Fruit fly (Drosophila melanogaster): ENCODE results near the gene Sras.

Sras gene

dm6 chr3L:5548524-5549084 lies 15.0 kb upstream of the Sras start:
- no peak for TF ChIP-seq toe (GFP tag; optimal IDR thresholded peaks at IDR 0.05)
- TF ChIP-seq Crg-1 (GFP tag; optimal IDR thresholded peaks at IDR 0.05): no peak
- no peak for TF ChIP-seq CG14711 (tag; optimal IDR thresholded peaks at IDR 0.05)
- TF ChIP-seq CG1620 (GFP tag; optimal IDR thresholded peaks at IDR 0.05): no peak
- no peak for TF ChIP-seq CG5204 (GFP tag; optimal IDR thresholded peaks at IDR 0.05)
- no peak for TF ChIP-seq Clk (GFP tag; optimal IDR thresholded peaks at IDR 0.05)
- TF ChIP-seq CG12768 (GFP tag; optimal IDR thresholded peaks at IDR 0.05): no peak
- TF ChIP-seq kay (GFP tag; ENCODE audit: borderline replicate concordance): no peak
- no peak for TF ChIP-seq pad (GFP tag; optimal IDR thresholded peaks at IDR 0.05)
- no peak for TF ChIP-seq tj (GFP tag; optimal IDR thresholded peaks at IDR 0.05)
- TF ChIP-seq Mnt (GFP tag; optimal IDR thresholded peaks at IDR 0.05): no peak

- TF ChIP-seq CG11617 (GFP tag; optimal IDR thresholded peaks at IDR 0.05) (no peak), bab1 (GFP tag; optimal IDR thresholded peaks at IDR 0.05) (no peak), pad (GFP tag; optimal IDR thresholded peaks at IDR 0.05) (no peak), CG12768 (GFP tag; optimal IDR thresholded peaks at IDR 0.05) (no peak), CG1620 (GFP tag; optimal IDR thresholded peaks at IDR 0.05) (no peak), Mnt (GFP tag; optimal IDR thresholded peaks at IDR 0.05) (no peak), CG33017 (tag; optimal IDR thresholded peaks at IDR 0.05) (no peak), CG7045 (GFP tag; optimal IDR thresholded peaks at IDR 0.05) (no peak), cnc (optimal IDR thresholded peaks at IDR 0.05) (no peak), cic (GFP tag; optimal IDR thresholded peaks at IDR 0.05) (no peak)
Measured at dm6 chr3L:5551087-5551486, 12.5 kb upstream of the Sras start, which contains the start of gene frm. Gene frm, minus strand, starts transcription at chr3L:5551159.

DNA sequence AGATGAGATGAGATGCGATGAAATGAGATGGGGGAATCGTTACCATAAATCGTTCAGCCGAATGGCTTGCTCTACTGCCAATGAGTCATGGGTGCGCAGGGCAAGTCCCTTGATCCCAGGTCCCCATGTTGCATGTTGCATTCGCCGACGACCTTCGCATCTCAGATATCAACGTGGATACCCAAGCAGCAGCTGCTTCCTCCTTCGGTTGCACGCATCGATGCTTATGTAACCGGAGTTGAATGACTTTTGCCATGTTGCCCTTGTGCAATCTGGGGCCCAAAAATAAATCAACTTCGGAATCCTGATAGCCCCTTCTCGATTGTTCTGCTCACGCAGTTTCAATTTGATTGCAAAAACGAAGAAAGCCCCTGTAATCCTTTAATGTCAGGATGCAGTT lies 9.9 kb upstream of the Sras start:
- TF ChIP-seq CG5204 (GFP tag; optimal IDR thresholded peaks at IDR 0.05) (no peak), toe (GFP tag; optimal IDR thresholded peaks at IDR 0.05) (no peak), CG14711 (tag; optimal IDR thresholded peaks at IDR 0.05) (no peak), bab1 (GFP tag; optimal IDR thresholded peaks at IDR 0.05) (no peak), Mnt (GFP tag; optimal IDR thresholded peaks at IDR 0.05) (no peak), Hr96 (GFP tag; optimal IDR thresholded peaks at IDR 0.05) (no peak), Clk (GFP tag; optimal IDR thresholded peaks at IDR 0.05) (no peak), kay (GFP tag; ENCODE audit: borderline replicate concordance) (no peak)

dm6 chr3L:5554377-5554776 lies 9.2 kb upstream of the Sras start:
- TF ChIP-seq kay (GFP tag; ENCODE audit: borderline replicate concordance): no peak
- peak; percentile 5 for TF ChIP-seq bab1 (GFP tag; optimal IDR thresholded peaks at IDR 0.05)

DNA sequence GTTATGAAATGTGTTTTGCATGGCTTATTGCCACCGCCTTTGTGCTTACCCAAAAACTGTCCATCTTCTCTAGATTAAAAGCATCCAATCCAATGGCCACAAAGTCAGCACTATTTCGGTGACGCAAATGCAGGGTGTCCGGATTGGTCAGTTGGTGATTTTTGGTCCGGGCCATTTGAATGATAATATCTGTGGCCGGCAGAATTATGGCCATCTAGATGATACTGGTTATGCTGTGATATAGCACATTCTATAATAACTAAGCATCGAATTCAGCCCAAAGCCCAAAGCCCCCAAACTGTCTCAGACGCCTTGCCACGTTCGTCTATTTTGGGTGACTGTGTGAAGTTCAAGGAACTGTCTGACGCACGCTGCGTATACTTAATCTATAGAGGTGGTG lies 7.4 kb upstream of the Sras start:
- no peak for TF ChIP-seq CG1620 (GFP tag; optimal IDR thresholded peaks at IDR 0.05)
- no peak for TF ChIP-seq CG11617 (GFP tag; optimal IDR thresholded peaks at IDR 0.05)

- TF ChIP-seq Hr96 (GFP tag; optimal IDR thresholded peaks at IDR 0.05): no peak
- TF ChIP-seq Clk (GFP tag; optimal IDR thresholded peaks at IDR 0.05): no peak
- TF ChIP-seq bab1 (GFP tag; optimal IDR thresholded peaks at IDR 0.05): no peak
- no peak for TF ChIP-seq CG1620 (GFP tag; optimal IDR thresholded peaks at IDR 0.05)
- TF ChIP-seq CG5204 (GFP tag; optimal IDR thresholded peaks at IDR 0.05): no peak
- no peak for TF ChIP-seq cic (GFP tag; optimal IDR thresholded peaks at IDR 0.05)
- TF ChIP-seq CG7101 (tag; optimal IDR thresholded peaks at IDR 0.05): no peak
- no peak for TF ChIP-seq CG11617 (GFP tag; optimal IDR thresholded peaks at IDR 0.05)
- TF ChIP-seq toe (GFP tag; optimal IDR thresholded peaks at IDR 0.05): no peak
- TF ChIP-seq pad (GFP tag; optimal IDR thresholded peaks at IDR 0.05): no peak
- no peak for TF ChIP-seq ovo (GFP tag; optimal IDR thresholded peaks at IDR 0.05)
- no peak for TF ChIP-seq CG7045 (GFP tag; optimal IDR thresholded peaks at IDR 0.05)
- TF ChIP-seq kay (GFP tag; ENCODE audit: borderline replicate concordance): no peak
- no peak for TF ChIP-seq CG12768 (GFP tag; optimal IDR thresholded peaks at IDR 0.05)
- TF ChIP-seq Mnt (GFP tag; optimal IDR thresholded peaks at IDR 0.05): no peak
- no peak for TF ChIP-seq CG14711 (tag; optimal IDR thresholded peaks at IDR 0.05)
Measured at dm6 chr3L:5561341-5561740, 2.2 kb upstream of the Sras start, which contains the start of gene sinu. Gene sinu, minus strand, starts transcription at chr3L:5561598.

- TF ChIP-seq kay (GFP tag; ENCODE audit: borderline replicate concordance) (peak; percentile 32), CG14711 (tag; optimal IDR thresholded peaks at IDR 0.05) (no peak)
Measured at dm6 chr3L:5562584-5562983, 990 bp upstream of the Sras start.

dm6 chr3L:5565051-5565688 lies 1.6 kb downstream of the Sras start, which contains the start of gene bc10:
Gene bc10, plus strand, starts transcription at chr3L:5565231.
- TF ChIP-seq kay (GFP tag; ENCODE audit: borderline replicate concordance) (no peak), CG1620 (GFP tag; optimal IDR thresholded peaks at IDR 0.05) (no peak), Clk (GFP tag; optimal IDR thresholded peaks at IDR 0.05) (no peak), cnc (optimal IDR thresholded peaks at IDR 0.05) (no peak), CG33017 (tag; optimal IDR thresholded peaks at IDR 0.05) (no peak), ovo (GFP tag; optimal IDR thresholded peaks at IDR 0.05) (no peak), toe (GFP tag; optimal IDR thresholded peaks at IDR 0.05) (no peak), CG7045 (GFP tag; optimal IDR thresholded peaks at IDR 0.05) (no peak), CG5204 (GFP tag; optimal IDR thresholded peaks at IDR 0.05) (no peak), CG12768 (GFP tag; optimal IDR thresholded peaks at IDR 0.05) (no peak), tj (GFP tag; optimal IDR thresholded peaks at IDR 0.05) (no peak), bab1 (GFP tag; optimal IDR thresholded peaks at IDR 0.05) (no peak), Crg-1 (GFP tag; optimal IDR thresholded peaks at IDR 0.05) (no peak), CG11617 (GFP tag; optimal IDR thresholded peaks at IDR 0.05) (no peak), CG7101 (tag; optimal IDR thresholded peaks at IDR 0.05) (no peak), Mnt (GFP tag; optimal IDR thresholded peaks at IDR 0.05) (no peak)

All from whole organism, adult.